Fruit fly (Drosophila melanogaster) whole organism, embryonic: ENCODE measurements around the gene CG31213.

Experiments used
- Awh ChIP-seq: fragments of 200-800 bp; sonication (Bioruptor generic); IDR thresholded peaks from 2 replicates; pipeline ENCODE4, ENCODE4 v1.3.6; 2022; ENCODE audit warnings: missing biosample characterization, missing genetic modification characterization
- B-H2 ChIP-seq: fragments of 200-800 bp; sonication (Bioruptor generic); optimal IDR thresholded peaks from 2 replicates; lab custom pipeline; 2018; ENCODE audit warnings: missing biosample characterization, mild to moderate bottlenecking, missing genetic modification characterization
- CG10543 ChIP-seq: fragments of 200-800 bp; sonication (Bioruptor generic); optimal IDR thresholded peaks from 3 replicates; lab custom pipeline; 2017; ENCODE audit warnings: missing biosample characterization, mild to moderate bottlenecking, missing genetic modification characterization, moderate library complexity
- CG11695 ChIP-seq: fragments of 200-800 bp; sonication (Bioruptor generic); IDR thresholded peaks from 3 replicates; pipeline ENCODE4 v1.3.6; 2022; ENCODE audit warnings: missing biosample characterization, missing genetic modification characterization
- CG1233 ChIP-seq: fragments of 200-800 bp; sonication (Bioruptor generic); optimal IDR thresholded peaks from 4 replicates; lab custom pipeline; 2018; ENCODE audit warnings: missing biosample characterization, mild to moderate bottlenecking, missing genetic modification characterization
- CG15011 ChIP-seq: fragments of 200-800 bp; sonication (Bioruptor generic); optimal IDR thresholded peaks from 3 replicates; lab custom pipeline; 2018; ENCODE audit warnings: missing biosample characterization, mild to moderate bottlenecking, missing genetic modification characterization
- CG17612 ChIP-seq: fragments of 200-800 bp; sonication (Bioruptor generic); IDR thresholded peaks from 2 replicates; pipeline ENCODE4 v1.3.6; 2022; ENCODE audit warnings: missing biosample characterization, missing genetic modification characterization
- CG18599 ChIP-seq: fragments of 200-800 bp; sonication (Bioruptor generic); optimal IDR thresholded peaks from 3 replicates; lab custom pipeline; 2017; ENCODE audit warnings: missing biosample characterization, missing genetic modification characterization, mild to moderate bottlenecking, moderate library complexity, missing genetic modification reagents
- CG2120 ChIP-seq: fragments of 200-800 bp; sonication (Bioruptor generic); optimal IDR thresholded peaks from 3 replicates; lab custom pipeline; 2016; ENCODE audit warnings: missing biosample characterization, missing genetic modification characterization
- CG31365 ChIP-seq: fragments of 200-800 bp; sonication (Bioruptor generic); optimal IDR thresholded peaks from 2 replicates; lab custom pipeline; 2018; ENCODE audit warnings: missing biosample characterization, mild to moderate bottlenecking, missing genetic modification characterization
- CG32532 ChIP-seq: fragments of 200-800 bp; sonication (Bioruptor generic); IDR thresholded peaks from 2 replicates; pipeline ENCODE4 v1.3.6; 2022; ENCODE audit warnings: missing biosample characterization, missing genetic modification characterization
- CG4360 ChIP-seq: fragments of 200-800 bp; sonication (Bioruptor generic); IDR thresholded peaks from 2 replicates; pipeline ENCODE4 v1.3.6; 2022; ENCODE audit warnings: missing biosample characterization, missing genetic modification characterization
- CG6683 ChIP-seq: fragments of 200-800 bp; sonication (Bioruptor generic); optimal IDR thresholded peaks from 2 replicates; lab custom pipeline; 2017; ENCODE audit warnings: missing biosample characterization, mild to moderate bottlenecking, missing genetic modification characterization, missing genetic modification reagents
- CG6791 ChIP-seq: fragments of 200-800 bp; sonication (Bioruptor generic); IDR thresholded peaks from 3 replicates; pipeline ENCODE4 v1.3.6; 2022; ENCODE audit warnings: missing biosample characterization, missing genetic modification characterization; ENCODE audit not compliant: partially characterized antibody
- CG9932 ChIP-seq: fragments of 200-800 bp; sonication (Bioruptor generic); IDR thresholded peaks from 2 replicates; pipeline ENCODE4 v1.3.6; 2022; ENCODE audit warnings: missing biosample characterization, missing genetic modification characterization
- CHES-1-like ChIP-seq: fragments of 200-800 bp; sonication (Bioruptor generic); optimal IDR thresholded peaks from 2 replicates; lab custom pipeline; 2016; ENCODE audit warnings: missing biosample characterization, missing genetic modification characterization
- D19A ChIP-seq: fragments of 200-800 bp; optimal IDR thresholded peaks from 3 replicates; lab custom pipeline; 2019; ENCODE audit warnings: missing biosample characterization, mild to moderate bottlenecking, missing genetic modification characterization, moderate library complexity
- Dip3 ChIP-seq: fragments of 200-800 bp; sonication (Bioruptor generic); optimal IDR thresholded peaks from 3 replicates; lab custom pipeline; 2016; ENCODE audit warnings: missing biosample characterization, missing genetic modification characterization
- Doc2 ChIP-seq: fragments of 200-800 bp; sonication (Bioruptor generic); IDR thresholded peaks from 2 replicates; pipeline ENCODE4 v1.3.6; 2022; ENCODE audit warnings: missing biosample characterization, missing genetic modification characterization
- Fer2 ChIP-seq: fragments of 200-800 bp; sonication (Bioruptor generic); optimal IDR thresholded peaks from 2 replicates; lab custom pipeline; 2018; ENCODE audit warnings: missing biosample characterization, mild to moderate bottlenecking, missing genetic modification characterization, moderate library complexity
- HHEX ChIP-seq: fragments of 200-800 bp; sonication (Bioruptor generic); optimal IDR thresholded peaks from 3 replicates; lab custom pipeline; 2017; ENCODE audit warnings: missing biosample characterization, mild to moderate bottlenecking, missing genetic modification characterization, missing genetic modification reagents
- Hsf ChIP-seq: fragments of 200-800 bp; sonication (Bioruptor generic); optimal IDR thresholded peaks from 3 replicates; lab custom pipeline; 2016; ENCODE audit warnings: missing biosample characterization, missing genetic modification characterization
- Med ChIP-seq: fragments of 200-800 bp; sonication (Bioruptor generic); peaks from one replicate; lab custom pipeline; 2016; ENCODE audit warnings: missing biosample characterization, missing genetic modification characterization, mild to moderate bottlenecking, inconsistent platforms, moderate library complexity
- Neu2 ChIP-seq: fragments of 200-800 bp; sonication (Bioruptor generic); optimal IDR thresholded peaks from 3 replicates; lab custom pipeline; 2016; ENCODE audit warnings: missing biosample characterization, missing genetic modification characterization, borderline replicate concordance
- Opbp ChIP-seq: fragments of 200-800 bp; sonication (Bioruptor generic); IDR thresholded peaks from 3 replicates; pipeline ENCODE4 v1.3.6; 2022; ENCODE audit warnings: missing biosample characterization, missing genetic modification characterization; ENCODE audit not compliant: partially characterized antibody
- Rfx ChIP-seq: fragments of 200-800 bp; sonication (Bioruptor generic); IDR thresholded peaks from 2 replicates; pipeline ENCODE4 v1.3.6; 2022; ENCODE audit warnings: missing biosample characterization, missing genetic modification characterization
- Taf1 ChIP-seq: fragments of 200-800 bp; sonication (Bioruptor generic); IDR thresholded peaks from 2 replicates; pipeline ENCODE4 v1.3.6; 2022; ENCODE audit warnings: missing biosample characterization, missing genetic modification characterization
- YL-1 ChIP-seq: fragments of 200-800 bp; sonication (Bioruptor generic); optimal IDR thresholded peaks from 3 replicates; lab custom pipeline; 2017; ENCODE audit warnings: missing biosample characterization, mild to moderate bottlenecking, missing genetic modification characterization
- amos ChIP-seq: fragments of 200-800 bp; sonication (Bioruptor generic); IDR thresholded peaks from 2 replicates; pipeline ENCODE4 v1.3.6; 2022; ENCODE audit warnings: missing biosample characterization, missing genetic modification characterization; ENCODE audit not compliant: partially characterized antibody
- bowl ChIP-seq: fragments of 200-800 bp; sonication (Bioruptor generic); IDR thresholded peaks from 2 replicates; pipeline ENCODE4 v1.3.6; 2022; ENCODE audit warnings: missing biosample characterization, missing genetic modification characterization
- cas ChIP-seq: fragments of 200-800 bp; sonication (Bioruptor generic); IDR thresholded peaks from 2 replicates; pipeline ENCODE4 v1.3.6; 2022; ENCODE audit warnings: missing biosample characterization, missing genetic modification characterization
- cwo ChIP-seq: fragments of 200-800 bp; sonication (Bioruptor generic); optimal IDR thresholded peaks from 3 replicates; lab custom pipeline; 2017; ENCODE audit warnings: missing biosample characterization, missing genetic modification characterization, mild to moderate bottlenecking, moderate library complexity, missing genetic modification reagents
- fd64A ChIP-seq: fragments of 200-800 bp; sonication (Bioruptor generic); optimal IDR thresholded peaks from 3 replicates; lab custom pipeline; 2018; ENCODE audit warnings: missing biosample characterization, mild to moderate bottlenecking, missing genetic modification characterization
- grn ChIP-seq: fragments of 200-800 bp; sonication (Bioruptor generic); optimal IDR thresholded peaks from 3 replicates; lab custom pipeline; 2017; ENCODE audit warnings: missing biosample characterization, missing genetic modification characterization
- insv ChIP-seq, 2 experiments: fragments of 200-800 bp; sonication (Bioruptor generic); optimal IDR thresholded peaks; 3 replicates each; lab custom pipeline; 2016 to 2018; ENCODE audit warnings: missing biosample characterization in 2 of 2, missing genetic modification characterization in 2 of 2
- kni ChIP-seq: fragments of 200-800 bp; sonication (Bioruptor generic); optimal IDR thresholded peaks from 3 replicates; lab custom pipeline; 2017; ENCODE audit warnings: mild to moderate bottlenecking, missing biosample characterization, missing genetic modification reagents, missing genetic modification characterization
- lbe ChIP-seq: fragments of 200-800 bp; sonication (Bioruptor generic); optimal IDR thresholded peaks from 2 replicates; lab custom pipeline; 2016; ENCODE audit warnings: missing biosample characterization, mild to moderate bottlenecking, missing genetic modification characterization
- org-1 ChIP-seq: fragments of 200-800 bp; sonication (Bioruptor generic); optimal IDR thresholded peaks from 2 replicates; lab custom pipeline; 2017; ENCODE audit warnings: missing biosample characterization, missing genetic modification characterization
- otp ChIP-seq: fragments of 200-800 bp; sonication (Bioruptor generic); IDR thresholded peaks from 3 replicates; pipeline ENCODE4, ENCODE4 v1.3.6; 2022; ENCODE audit warnings: missing biosample characterization, missing genetic modification characterization
- pnt ChIP-seq: fragments of 200-800 bp; sonication (Bioruptor generic); optimal IDR thresholded peaks from 3 replicates; lab custom pipeline; 2016; ENCODE audit warnings: missing biosample characterization, missing genetic modification characterization
- sc ChIP-seq, 3 experiments: fragments of >200 bp in 2 of 3; fragments of 200-800 bp in 1 of 3; sonication (Bioruptor generic) in 1 of 3; optimal IDR thresholded peaks; 2 replicates in 2 of 3; 3 replicates in 1 of 3; lab custom pipeline; 2017; ENCODE audit warnings: mild to moderate bottlenecking in 1 of 3, missing biosample characterization in 1 of 3, missing genetic modification characterization in 1 of 3, missing genetic modification reagents in 1 of 3
- sens ChIP-seq: fragments of 200-800 bp; sonication (Bioruptor generic); peaks from one replicate; lab custom pipeline; 2016; ENCODE audit warnings: missing biosample characterization, missing genetic modification characterization
- slbo ChIP-seq: fragments of 200-800 bp; sonication (Bioruptor generic); IDR thresholded peaks from 2 replicates; pipeline ENCODE4 v1.3.6; 2022; ENCODE audit warnings: missing biosample characterization, missing genetic modification characterization
- sob ChIP-seq: fragments of 200-800 bp; sonication (Bioruptor generic); IDR thresholded peaks from 2 replicates; pipeline ENCODE4 v1.3.6; 2022; ENCODE audit warnings: missing biosample characterization, missing genetic modification characterization
- tap ChIP-seq: fragments of 200-800 bp; optimal IDR thresholded peaks from 3 replicates; lab custom pipeline; 2019; ENCODE audit warnings: missing biosample characterization, mild to moderate bottlenecking, missing genetic modification characterization, moderate library complexity
- tup ChIP-seq: fragments of 200-800 bp; sonication (Bioruptor generic); optimal IDR thresholded peaks from 2 replicates; lab custom pipeline; 2016; ENCODE audit warnings: missing biosample characterization, mild to moderate bottlenecking, missing genetic modification characterization, moderate library complexity
- tx ChIP-seq: fragments of 200-800 bp; sonication (Bioruptor generic); optimal IDR thresholded peaks from 2 replicates; lab custom pipeline; 2016; ENCODE audit warnings: missing biosample characterization, missing genetic modification characterization
- zen2 ChIP-seq: fragments of 200-800 bp; sonication (Bioruptor generic); IDR thresholded peaks from 3 replicates; pipeline ENCODE4 v1.3.6; 2022; ENCODE audit warnings: missing biosample characterization, missing genetic modification characterization; ENCODE audit not compliant: partially characterized antibody

CG31213 gene

DNA sequence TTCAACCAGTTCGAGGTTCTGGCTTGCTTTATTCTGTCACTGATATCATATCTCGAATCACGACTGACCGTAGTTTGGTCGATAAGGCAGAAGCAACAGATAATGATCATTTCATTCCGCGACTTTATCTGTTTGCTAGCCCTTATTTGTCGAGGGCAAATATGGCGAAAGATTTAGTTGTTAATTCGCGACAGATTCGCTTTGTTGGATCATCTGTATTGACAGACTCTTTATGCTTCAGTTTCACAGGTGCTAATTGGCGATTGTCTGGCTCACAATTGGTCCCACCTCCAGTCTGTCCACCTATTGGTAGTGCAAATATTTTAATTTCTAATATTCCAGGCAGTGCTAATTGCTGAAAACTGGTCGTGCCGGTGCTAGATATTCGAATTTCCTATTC lies 48.4 kb upstream of the CG31213 start (continued):
- TF ChIP-seq kni (GFP tag; lab: Kevin White, UChicago) = no peak
- TF ChIP-seq Doc2 (GFP tag; lab: Robert Waterston, UW) = no peak
- TF ChIP-seq cas (GFP tag; lab: Robert Waterston, UW) = no peak
- peak; percentile 49 for TF ChIP-seq CG10543
- TF ChIP-seq bowl (GFP tag; lab: Robert Waterston, UW) = no peak
- TF ChIP-seq CG9932 = peak; percentile 29; the same call in 1 of the 2 replicates
- peak; percentile 56 for TF ChIP-seq sens (GFP tag; lab: Kevin White, UChicago)
- no peak for TF ChIP-seq tap
- peak; percentile 11 for TF ChIP-seq B-H2
- no peak for TF ChIP-seq Opbp
- peak; percentile 90 for TF ChIP-seq Med
- no peak for TF ChIP-seq amos (GFP tag; lab: Robert Waterston, UW)
- TF ChIP-seq CG6791 = no peak
- TF ChIP-seq otp (GFP tag; lab: Robert Waterston, UW) = peak; percentile 64; the same call in 1 of the 3 replicates
- peak; percentile 1 for TF ChIP-seq Dip3 (GFP tag; lab: Kevin White, UChicago)
- TF ChIP-seq sc (optimal IDR thresholded peaks at IDR 0.05; lab: Kevin White, UChicago) = no peak
- no peak for TF ChIP-seq sc (GFP tag; optimal IDR thresholded peaks at IDR 0.05; lab: Kevin White, UChicago)
- no peak for TF ChIP-seq CG1233
- peak; percentile 37; the same call in 1 of the 2 replicates for TF ChIP-seq Rfx (GFP tag; lab: Robert Waterston, UW)
- peak; percentile 42 for TF ChIP-seq CG15011 (GFP tag; lab: Kevin White, UChicago)
- TF ChIP-seq CG4360 = no peak
- peak; percentile 1 for TF ChIP-seq Fer2 (tag; lab: Kevin White, UChicago)
- peak; percentile 14 for TF ChIP-seq grn
- TF ChIP-seq CG6683 (GFP tag; lab: Kevin White, UChicago) = no peak
- TF ChIP-seq CG18599 (GFP tag; lab: Kevin White, UChicago) = peak; percentile 50
- peak; percentile 8 for TF ChIP-seq cwo (GFP tag; lab: Kevin White, UChicago)
- TF ChIP-seq Awh (GFP tag; lab: Robert Waterston, UW) = no peak
- peak; percentile 2 for TF ChIP-seq org-1 (GFP tag; lab: Kevin White, UChicago)
- TF ChIP-seq HHEX (GFP tag; lab: Kevin White, UChicago) = peak; percentile 33
- peak; percentile 33; the same call in 1 of the 2 replicates for TF ChIP-seq sob

DNA sequence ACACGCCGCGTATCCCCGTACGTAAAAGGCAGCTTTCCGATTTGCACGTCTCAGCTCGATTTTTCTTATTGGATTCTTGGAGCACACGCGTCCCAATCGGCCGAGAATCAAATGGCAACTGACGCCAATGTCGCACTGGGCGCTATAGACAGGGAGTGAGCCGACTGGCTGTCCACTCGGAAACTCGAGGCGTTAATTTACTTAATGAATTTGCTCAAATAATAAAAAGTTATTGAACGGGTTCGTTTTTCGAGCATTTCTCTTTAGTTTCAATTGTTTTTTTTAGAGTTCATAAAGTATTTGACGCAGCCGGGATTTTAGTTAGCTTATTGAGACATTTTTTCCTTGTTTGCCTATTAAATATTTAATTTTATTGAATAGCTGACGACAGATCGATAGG lies 47.4 kb upstream of the CG31213 start, which contains the start of gene CG4462:
CG4462 (minus strand) TSS at position 101 of the 400 bp plus-strand sequence.
- TF ChIP-seq insv (GFP tag; optimal IDR thresholded peaks at IDR 0.05; lab: Kevin White, UChicago) (peak in 1 of 2 experiments; percentile 20), CG11695 (GFP tag; lab: Robert Waterston, UW) (no peak)

DNA sequence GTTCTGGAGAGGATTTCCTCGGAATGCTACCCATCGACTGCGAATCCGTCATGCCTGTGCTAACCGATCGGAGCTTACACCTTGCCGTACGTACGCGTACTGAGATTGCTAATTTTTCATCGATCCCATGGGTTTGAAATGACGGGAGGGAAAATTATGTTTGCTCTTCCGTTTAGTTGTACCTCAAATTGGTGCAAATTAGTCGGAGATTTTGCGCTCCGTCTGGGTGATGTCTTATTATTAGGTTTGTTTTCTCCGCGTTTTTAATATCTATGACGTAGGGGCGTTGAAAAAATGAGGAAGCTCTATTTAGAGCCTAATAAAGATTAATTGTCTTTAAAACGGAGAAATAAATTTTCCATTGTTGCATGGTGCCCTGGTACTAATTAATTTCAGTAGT lies 44.2 kb upstream of the CG31213 start, which contains the start of gene CG4459:
CG4459 (minus strand) TSS at position 101 of the 400 bp plus-strand sequence.
- TF ChIP-seq CHES-1-like (GFP tag; lab: Kevin White, UChicago) (no peak), grn (no peak), Neu2 (no peak), CG2120 (GFP tag; lab: Kevin White, UChicago) (no peak), pnt (GFP tag; lab: Kevin White, UChicago) (no peak), CG32532 (GFP tag; lab: Robert Waterston, UW) (no peak), Taf1 (GFP tag; lab: Robert Waterston, UW) (no peak), fd64A (GFP tag; lab: Kevin White, UChicago) (no peak), slbo (GFP tag; lab: Robert Waterston, UW) (no peak), CG17612 (GFP tag; lab: Robert Waterston, UW) (no peak), D19A (no peak), lbe (GFP tag; lab: Kevin White, UChicago) (no peak), tup (GFP tag; lab: Kevin White, UChicago) (no peak), CG31365 (tag; lab: Kevin White, UChicago) (no peak), zen2 (no peak), Hsf (GFP tag; lab: Kevin White, UChicago) (no peak), YL-1 (no peak), tx (GFP tag; lab: Kevin White, UChicago) (no peak)
